Fruit fly (Drosophila melanogaster): Measurements from ENCODE around the gene Tsp26A.

The Tsp26A gene

dm6 chr2L:6047528-6048160 lies 47.6 kb downstream of the Tsp26A start, which contains the start of gene IPIP (continued):
- TF ChIP-seq CG4328 (GFP tag; optimal IDR thresholded peaks at IDR 0.05) (no peak), gro (GFP tag; optimal IDR thresholded peaks at IDR 0.05) (peak; percentile 7), zen2 (GFP tag; IDR thresholded peaks at IDR 0.05; ENCODE audit: partially characterized antibody) (peak; percentile 54; the same call in 1 of the 3 replicates), mirr (GFP tag; optimal IDR thresholded peaks at IDR 0.05) (peak; percentile 58), ATbp (GFP tag; optimal IDR thresholded peaks at IDR 0.05) (peak; percentile 25), cas (GFP tag; IDR thresholded peaks at IDR 0.05) (no peak), vvl (GFP tag; IDR thresholded peaks at IDR 0.05) (peak; percentile 67), fu2 (GFP tag; optimal IDR thresholded peaks at IDR 0.05) (no peak), Gug (GFP tag; IDR thresholded peaks at IDR 0.05) (peak; percentile 63; the same call in 1 of the 4 replicates), CG4854 (GFP tag; optimal IDR thresholded peaks at IDR 0.05) (no peak), otp (GFP tag; IDR thresholded peaks at IDR 0.05) (peak; percentile 34; the same call in 1 of the 3 replicates), CG3407 (GFP tag; optimal IDR thresholded peaks at IDR 0.05) (no peak), CG12236 (GFP tag; optimal IDR thresholded peaks at IDR 0.05) (no peak), CG11093 (GFP tag; IDR thresholded peaks at IDR 0.05) (no peak), CG10267 (tag; optimal IDR thresholded peaks at IDR 0.05) (peak; percentile 13), fd3F (GFP tag; optimal IDR thresholded peaks at IDR 0.05) (no peak), CG32772 (GFP tag; IDR thresholded peaks at IDR 0.05) (peak; percentile 23; the same call in 1 of the 2 replicates), CG18011 (GFP tag; optimal IDR thresholded peaks at IDR 0.05) (no peak), CG31365 (tag; optimal IDR thresholded peaks at IDR 0.05) (peak; percentile 24), Dek (tag; optimal IDR thresholded peaks at IDR 0.05) (no peak), HHEX (GFP tag; optimal IDR thresholded peaks at IDR 0.05) (no peak), gt (GFP tag; IDR thresholded peaks at IDR 0.05) (no peak), Kr (GFP tag; optimal IDR thresholded peaks at IDR 0.05) (no peak), unc-4 (GFP tag; IDR thresholded peaks at IDR 0.05; ENCODE audit: partially characterized antibody) (peak; percentile 81), CG10147 (GFP tag; optimal IDR thresholded peaks at IDR 0.05) (no peak), CG14014 (GFP tag; IDR thresholded peaks at IDR 0.05) (no peak), da (GFP tag; optimal IDR thresholded peaks at IDR 0.05) (no peak), Myb (GFP tag; optimal IDR thresholded peaks at IDR 0.05) (no peak), Awh (GFP tag; IDR thresholded peaks at IDR 0.05) (no peak), CG5245 (GFP tag; optimal IDR thresholded peaks at IDR 0.05) (no peak), NfI (GFP tag; optimal IDR thresholded peaks at IDR 0.05) (peak; percentile 51), CG8478 (optimal IDR thresholded peaks at IDR 0.05) (no peak), nau (GFP tag; optimal IDR thresholded peaks at IDR 0.05) (no peak), Hr3 (GFP tag; optimal IDR thresholded peaks at IDR 0.05) (no peak), vnd (GFP tag; IDR thresholded peaks at IDR 0.05; ENCODE audit: partially characterized antibody) (peak; percentile 73), caup (GFP tag; optimal IDR thresholded peaks at IDR 0.05; ENCODE audit: severe bottlenecking) (peak; percentile 53), CG13624 (GFP tag; optimal IDR thresholded peaks at IDR 0.05) (peak; percentile 28), chinmo (GFP tag; IDR thresholded peaks at IDR 0.05; ENCODE audit: partially characterized antibody) (peak; percentile 80; the same call in 1 of the 4 replicates), Atf-2 (GFP tag; optimal IDR thresholded peaks at IDR 0.05) (no peak), CG6272 (GFP tag; IDR thresholded peaks at IDR 0.05) (peak; percentile 63), zen (tag; optimal IDR thresholded peaks at IDR 0.05) (no peak), grn (GFP tag; optimal IDR thresholded peaks at IDR 0.05) (no peak), slbo (GFP tag; IDR thresholded peaks at IDR 0.05) (peak; percentile 66), sug (tag; optimal IDR thresholded peaks at IDR 0.05) (peak; percentile 53), gce (GFP tag; IDR thresholded peaks at IDR 0.05) (no peak), Fer2 (tag; optimal IDR thresholded peaks at IDR 0.05) (no peak), MESR4 (GFP tag; optimal IDR thresholded peaks at IDR 0.05) (peak; percentile 91), CG2199 (GFP tag; IDR thresholded peaks at IDR 0.05) (peak; percentile 56; the same call in 1 of the 3 replicates), CG10654 (GFP tag; optimal IDR thresholded peaks at IDR 0.05) (no peak), CG12391 (tag; optimal IDR thresholded peaks at IDR 0.05) (peak; percentile 12)
